Fruit fly (Drosophila melanogaster): ENCODE measurements around the gene CG14321.

CG14321 gene

DNA sequence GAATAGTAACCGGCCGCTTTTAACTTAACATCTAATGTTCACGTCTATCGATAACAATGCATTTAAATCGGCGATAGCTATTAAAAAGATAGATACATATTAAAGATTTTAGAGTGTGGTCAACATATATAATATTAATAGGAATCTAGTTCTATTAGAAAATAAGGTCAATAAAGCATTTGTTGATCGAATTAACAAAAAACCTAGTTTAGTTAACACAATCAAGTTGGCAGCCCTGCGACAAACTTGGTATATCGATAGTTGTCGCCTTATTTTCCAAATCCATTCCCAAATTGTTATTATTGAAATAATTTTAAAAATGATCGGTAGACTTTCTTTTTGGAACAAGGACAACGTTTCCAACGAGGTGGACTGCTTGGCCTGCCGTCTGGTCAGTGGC, 48.5 kb upstream of the CG14321 start, which contains the start of the genes CG31251 and CG31360 (continued):
- TF ChIP-seq CG16779 (GFP tag; IDR thresholded peaks at IDR 0.05) (no peak), cato (GFP tag; optimal IDR thresholded peaks at IDR 0.05; ENCODE audit: borderline replicate concordance) (no peak), so (GFP tag; IDR thresholded peaks at IDR 0.05) (no peak), dati (GFP tag; IDR thresholded peaks at IDR 0.05) (no peak), CTCF (GFP tag; optimal IDR thresholded peaks at IDR 0.05) (no peak), Hsf (GFP tag; optimal IDR thresholded peaks at IDR 0.05) (peak; percentile 7), cas (GFP tag; IDR thresholded peaks at IDR 0.05) (no peak), Dref (GFP tag; IDR thresholded peaks at IDR 0.05) (peak; percentile 64), Dek (tag; optimal IDR thresholded peaks at IDR 0.05) (no peak), bab2 (GFP tag; optimal IDR thresholded peaks at IDR 0.05) (no peak), GATAe (GFP tag; conservative IDR thresholded peaks at IDR 0.05) (no peak), CG4282 (GFP tag; optimal IDR thresholded peaks at IDR 0.05) (no peak), her (GFP tag; optimal IDR thresholded peaks at IDR 0.05) (no peak), CG32772 (GFP tag; IDR thresholded peaks at IDR 0.05) (no peak), CG13624 (GFP tag; optimal IDR thresholded peaks at IDR 0.05) (no peak), CG11504 (tag; optimal IDR thresholded peaks at IDR 0.05) (no peak)

dm6 chr3R:17686875-17687274, 46.5 kb upstream of the CG14321 start, which contains the start of gene CG31249:
Gene CG31249 (minus strand): TSS chr3R:17687071.
- TF ChIP-seq CG17829 (tag; optimal IDR thresholded peaks at IDR 0.05) = peak; percentile 29
- peak; percentile 60 for TF ChIP-seq Elba2 (GFP tag; optimal IDR thresholded peaks at IDR 0.05)
- TF ChIP-seq corto (GFP tag; optimal IDR thresholded peaks at IDR 0.05) = no peak
- no peak for TF ChIP-seq CG17568 (GFP tag; optimal IDR thresholded peaks at IDR 0.05)
- peak; percentile 12 for TF ChIP-seq Myb (GFP tag; optimal IDR thresholded peaks at IDR 0.05)
- no peak for TF ChIP-seq Hmx (GFP tag; optimal IDR thresholded peaks at IDR 0.05)
- no peak for TF ChIP-seq Usf (GFP tag; optimal IDR thresholded peaks at IDR 0.05)
- TF ChIP-seq bbx (GFP tag; IDR thresholded peaks at IDR 0.05; ENCODE audit: partially characterized antibody) = peak; percentile 63
- no peak for TF ChIP-seq CG11398 (GFP tag; optimal IDR thresholded peaks at IDR 0.05)
- no peak for TF ChIP-seq bsh (GFP tag; optimal IDR thresholded peaks at IDR 0.05)
- peak; percentile 43 for TF ChIP-seq CG2116 (GFP tag; optimal IDR thresholded peaks at IDR 0.05)
- no peak for TF ChIP-seq CG8089 (GFP tag; optimal IDR thresholded peaks at IDR 0.05)
- TF ChIP-seq CG10267 (tag; optimal IDR thresholded peaks at IDR 0.05) = peak; percentile 15
- peak; percentile 46 for TF ChIP-seq MESR4 (GFP tag; optimal IDR thresholded peaks at IDR 0.05)
- peak; percentile 29; the same call in 1 of the 2 replicates for TF ChIP-seq Rfx (GFP tag; IDR thresholded peaks at IDR 0.05)
- TF ChIP-seq Gug (GFP tag; IDR thresholded peaks at IDR 0.05) = no peak
- no peak for TF ChIP-seq Side (GFP tag; optimal IDR thresholded peaks at IDR 0.05)
- peak; percentile 79 for TF ChIP-seq row (GFP tag; IDR thresholded peaks at IDR 0.05)
- peak; percentile 54; the same call in 1 of the 2 replicates for TF ChIP-seq CG9932 (GFP tag; IDR thresholded peaks at IDR 0.05)
- no peak for TF ChIP-seq Atf3 (GFP tag; optimal IDR thresholded peaks at IDR 0.05)
- peak; percentile 78 for TF ChIP-seq amos (GFP tag; IDR thresholded peaks at IDR 0.05; ENCODE audit: partially characterized antibody)
- TF ChIP-seq E2f2 (GFP tag; IDR thresholded peaks at IDR 0.05) = peak; percentile 32; the same call in 1 of the 2 replicates
- peak in 1 of 3 experiments; percentile 9 for TF ChIP-seq lola (GFP tag; optimal IDR thresholded peaks at IDR 0.05)
- no peak for TF ChIP-seq CG2199 (GFP tag; IDR thresholded peaks at IDR 0.05)
- peak; percentile 9 for TF ChIP-seq Ets97D (GFP tag; optimal IDR thresholded peaks at IDR 0.05)
- TF ChIP-seq Sry-δ (GFP tag; optimal IDR thresholded peaks at IDR 0.05) = peak; percentile 69
- peak; percentile 8 for TF ChIP-seq HmgZ (tag; optimal IDR thresholded peaks at IDR 0.05)
- TF ChIP-seq ase (GFP tag; IDR thresholded peaks at IDR 0.05) = no peak
- TF ChIP-seq nerfin-1 (tag; optimal IDR thresholded peaks at IDR 0.05) = no peak
- TF ChIP-seq ftz-f1 (GFP tag; optimal IDR thresholded peaks at IDR 0.05) = no peak
- peak; percentile 78 for TF ChIP-seq BEAF-32 (GFP tag; optimal IDR thresholded peaks at IDR 0.05)
- TF ChIP-seq CoRest (tag; optimal IDR thresholded peaks at IDR 0.05) = peak; percentile 26
- TF ChIP-seq CG6813 (GFP tag; optimal IDR thresholded peaks at IDR 0.05) = no peak
- TF ChIP-seq CG14710 (tag; optimal IDR thresholded peaks at IDR 0.05) = peak; percentile 18
- TF ChIP-seq CG2712 (tag; optimal IDR thresholded peaks at IDR 0.05) = peak; percentile 4
